Worm (Caenorhabditis elegans): ENCODE results near the gene ZK632.2.

DNA sequence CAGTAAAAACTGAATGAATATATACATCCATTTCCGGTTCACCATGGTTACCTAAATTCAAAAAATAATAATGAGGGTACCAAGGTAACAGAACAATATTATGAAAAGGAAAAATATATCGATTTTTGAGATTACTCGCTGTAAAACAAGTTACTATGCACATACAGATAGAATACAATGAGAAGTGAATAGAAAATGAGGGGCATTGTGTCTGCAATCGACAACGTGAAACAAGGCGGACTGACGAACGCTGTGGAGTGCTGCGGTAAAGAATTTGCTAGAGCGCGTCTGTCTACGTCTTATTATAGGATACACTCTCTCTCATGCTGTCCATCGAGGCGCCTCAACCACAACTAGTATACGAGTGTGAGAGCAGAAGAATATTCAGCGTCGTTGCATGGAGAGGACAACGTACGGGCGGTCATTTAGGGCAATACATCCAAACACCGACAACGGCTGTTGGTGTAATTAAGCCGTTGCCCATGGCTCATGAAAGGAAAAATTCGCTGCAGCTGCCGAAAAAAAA is 18.2 kb downstream of the ZK632.2 start, which contains the start of gene cnx-1:
- no peak for TF ChIP-seq nhr-77 (tag; optimal IDR thresholded peaks at IDR 0.05)
- TF ChIP-seq ceh-16 (tag; optimal IDR thresholded peaks at IDR 0.05) = no peak
- no peak for TF ChIP-seq mdl-1 (tag; optimal IDR thresholded peaks at IDR 0.05)
- no peak for TF ChIP-seq lsy-12 (tag; optimal IDR thresholded peaks at IDR 0.05)
- TF ChIP-seq ztf-11 (tag; optimal IDR thresholded peaks at IDR 0.05) = no peak
- no peak for TF ChIP-seq nhr-237 (tag; optimal IDR thresholded peaks at IDR 0.05)
- TF ChIP-seq unc-62 (GFP tag; optimal IDR thresholded peaks at IDR 0.05) = no peak
- TF ChIP-seq ama-1 (optimal IDR thresholded peaks at IDR 0.05) = peak; percentile 41
- peak; percentile 10 for TF ChIP-seq nhr-25 (tag; optimal IDR thresholded peaks at IDR 0.05)
- no peak for TF ChIP-seq jun-1 (tag; optimal IDR thresholded peaks at IDR 0.05)
- TF ChIP-seq nhr-11 (tag; optimal IDR thresholded peaks at IDR 0.05) = no peak
- TF ChIP-seq elt-3 (tag; optimal IDR thresholded peaks at IDR 0.05) = no peak
- TF ChIP-seq lin-39 (tag; optimal IDR thresholded peaks at IDR 0.05) = peak; percentile 66
